Worm (Caenorhabditis elegans) whole organism, early embryonic: ENCODE results near the gene F28H6.6.

ENCODE experiments used
- F13C5.2 ChIP-seq: sonication (generic microtip); optimal IDR thresholded peaks from 2 replicates; lab custom pipeline; 2017; ENCODE audit warnings: mild to moderate bottlenecking, missing genetic modification characterization, inconsistent platforms, missing compliant biosample characterization
- aly-1 ChIP-seq: sonication (generic microtip); optimal IDR thresholded peaks from 2 replicates; lab custom pipeline; 2016; ENCODE audit warnings: missing genetic modification characterization, missing compliant biosample characterization
- ama-1 ChIP-seq: fragments of 150-350 bp; optimal IDR thresholded peaks from 2 replicates; lab custom pipeline; 2014
- hmbx-1 ChIP-seq: sonication (generic microtip); optimal IDR thresholded peaks from 2 replicates; lab custom pipeline; 2016; ENCODE audit warnings: mild to moderate bottlenecking, missing genetic modification characterization, missing compliant biosample characterization
- hnd-1 ChIP-seq: sonication (generic microtip); optimal IDR thresholded peaks from 2 replicates; lab custom pipeline; 2016; ENCODE audit warnings: missing genetic modification characterization, missing compliant biosample characterization
- tbx-37 ChIP-seq: fragments of 200-800 bp; sonication (Bioruptor generic); conservative IDR thresholded peaks from 2 replicates; pipeline ENCODE4 v1.3.6; 2022; ENCODE audit warnings: missing genetic modification reagents, missing genetic modification characterization, missing compliant biosample characterization
- tra-4 ChIP-seq: sonication (generic microtip); optimal IDR thresholded peaks from 2 replicates; lab custom pipeline; 2017; ENCODE audit warnings: missing genetic modification characterization, missing compliant biosample characterization

DNA sequence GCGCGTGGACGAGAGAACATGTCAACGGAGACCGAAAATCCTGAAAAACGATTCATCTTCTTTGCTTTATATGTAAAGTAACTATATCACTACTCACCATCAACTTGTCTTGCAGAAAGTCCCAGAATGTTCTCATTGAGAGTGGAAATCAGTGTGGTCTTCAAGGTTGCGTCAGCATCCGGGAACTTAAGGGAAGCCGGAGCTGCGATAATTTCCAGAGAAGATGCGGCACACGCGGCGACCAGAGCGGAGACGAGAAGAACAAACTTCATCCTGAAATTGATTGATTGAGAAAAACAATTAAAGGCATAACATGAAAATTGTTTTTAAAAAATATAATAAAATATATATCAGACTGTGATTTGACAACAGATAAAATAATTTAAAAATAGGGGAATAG, 38.6 kb upstream of the F28H6.6 start, which contains the start of gene vha-20:
- no peak for TF ChIP-seq F13C5.2 (tag; lab: Kevin White, UChicago)
- no peak for TF ChIP-seq ama-1 (lab: Kevin White, UChicago)
- TF ChIP-seq hnd-1 (tag; lab: Kevin White, UChicago), result no peak
- no peak for TF ChIP-seq aly-1
- TF ChIP-seq tra-4 (tag; lab: Kevin White, UChicago), result no peak
- no peak for TF ChIP-seq hmbx-1 (tag; lab: Kevin White, UChicago)
- TF ChIP-seq tbx-37 (GFP tag; lab: Robert Waterston, UW), result no peak
